Worm (Caenorhabditis elegans) whole organism, L3 larva: Measurements from ENCODE around the gene srt-12.

Experiments used
- ZK546.5 ChIP-seq: sonication (generic microtip); optimal IDR thresholded peaks from 2 replicates; lab custom pipeline; 2017; ENCODE audit warnings: missing biosample characterization, missing genetic modification characterization
- ceh-16 ChIP-seq: sonication (generic microtip); optimal IDR thresholded peaks from 2 replicates; lab custom pipeline; 2017; ENCODE audit warnings: missing biosample characterization, missing genetic modification characterization
- eor-1 ChIP-seq, 2 experiments: fragments of 150-350 bp; optimal IDR thresholded peaks; 2 replicates each; lab custom pipeline; 2014 to 2018; ENCODE audit warnings: missing biosample characterization in 2 of 2, missing genetic modification characterization in 2 of 2
- mdl-1 ChIP-seq: fragments of 150-350 bp; optimal IDR thresholded peaks from 2 replicates; lab custom pipeline; 2014; ENCODE audit warnings: missing biosample characterization, missing genetic modification characterization
- nfya-1 ChIP-seq: sonication (generic microtip); optimal IDR thresholded peaks from 2 replicates; lab custom pipeline; 2017; ENCODE audit warnings: missing genetic modification characterization, mild to moderate bottlenecking, missing compliant biosample characterization, antibody characterized with exemption, moderate library complexity; ENCODE audit not compliant: insufficient read depth
- nhr-11 ChIP-seq: fragments of 150-350 bp; optimal IDR thresholded peaks from 2 replicates; lab custom pipeline; 2014; ENCODE audit warnings: missing biosample characterization, missing genetic modification characterization
- nhr-43 ChIP-seq: sonication (generic microtip); optimal IDR thresholded peaks from 2 replicates; lab custom pipeline; 2016; ENCODE audit warnings: mild to moderate bottlenecking, missing genetic modification characterization, missing compliant biosample characterization; ENCODE audit not compliant: poor library complexity, severe bottlenecking
- nhr-76 ChIP-seq: fragments of 150-350 bp; sonication (generic microtip); optimal IDR thresholded peaks from 5 replicates; lab custom pipeline; 2014; ENCODE audit warnings: missing biosample characterization, missing genetic modification characterization
- pha-4 ChIP-seq: fragments of 150-350 bp; optimal IDR thresholded peaks from 2 replicates; lab custom pipeline; 2014; ENCODE audit warnings: missing biosample characterization, missing genetic modification reagents, missing genetic modification characterization
- pqm-1 ChIP-seq: fragments of 150-350 bp; optimal IDR thresholded peaks from 2 replicates; lab custom pipeline; 2017; ENCODE audit warnings: missing biosample characterization, missing genetic modification characterization, inconsistent platforms
- sea-2 ChIP-seq: fragments of 150-350 bp; sonication (generic microtip); optimal IDR thresholded peaks from 4 replicates; lab custom pipeline; 2014; ENCODE audit warnings: missing biosample characterization, missing genetic modification reagents, missing genetic modification characterization
- skn-1 ChIP-seq: fragments of 150-350 bp; optimal IDR thresholded peaks from 2 replicates; lab custom pipeline; 2014; ENCODE audit warnings: missing biosample characterization, missing genetic modification characterization
- zag-1 ChIP-seq: fragments of 150-350 bp; optimal IDR thresholded peaks from 2 replicates; lab custom pipeline; 2014; ENCODE audit warnings: missing biosample characterization, missing genetic modification characterization

DNA sequence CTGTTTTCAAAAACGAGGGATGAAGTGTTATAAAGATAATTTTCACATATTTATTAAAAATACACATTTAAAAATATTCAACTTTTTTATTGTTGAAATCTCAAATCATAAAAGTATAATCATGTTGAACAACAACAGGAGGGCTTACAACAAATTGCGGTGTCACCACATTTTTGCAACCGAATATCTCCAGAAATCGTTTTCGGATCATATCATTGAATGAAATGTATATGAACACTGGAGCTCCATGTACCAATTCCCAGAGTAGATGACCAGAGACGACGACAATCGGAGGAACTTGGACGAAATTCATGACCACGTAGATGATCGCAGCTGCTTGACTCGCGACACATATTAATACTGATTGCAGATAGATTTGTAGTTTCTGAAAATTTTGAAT is 19.1 kb upstream of the srt-12 start:
- TF ChIP-seq nhr-76 (tag; lab: Kevin White, UChicago) (no peak), zag-1 (no peak), nfya-1 (tag; lab: Kevin White, UChicago) (no peak), pha-4 (tag; lab: Kevin White, UChicago) (no peak), ZK546.5 (tag; lab: Kevin White, UChicago) (no peak), sea-2 (GFP tag; lab: Kevin White, UChicago) (no peak), pqm-1 (tag; lab: Kevin White, UChicago) (no peak), eor-1 (tag; optimal IDR thresholded peaks at IDR 0.05; lab: Kevin White, UChicago) (no peak), ceh-16 (tag; lab: Kevin White, UChicago) (no peak), nhr-11 (no peak), nhr-43 (tag; lab: Kevin White, UChicago) (no peak), mdl-1 (tag; lab: Kevin White, UChicago) (no peak), skn-1 (tag; lab: Kevin White, UChicago) (no peak)
